Fruit fly (Drosophila melanogaster) S2 (cell line): ENCODE results near the gene Jig.

Source experiments
- CG8478 ChIP-seq: fragments of >200 bp; optimal IDR thresholded peaks from 2 replicates; lab custom pipeline; 2018
- CTCF ChIP-seq, 2 experiments: fragments of >200 bp; optimal IDR thresholded peaks; 2 replicates each; lab custom pipeline; 2018

DNA sequence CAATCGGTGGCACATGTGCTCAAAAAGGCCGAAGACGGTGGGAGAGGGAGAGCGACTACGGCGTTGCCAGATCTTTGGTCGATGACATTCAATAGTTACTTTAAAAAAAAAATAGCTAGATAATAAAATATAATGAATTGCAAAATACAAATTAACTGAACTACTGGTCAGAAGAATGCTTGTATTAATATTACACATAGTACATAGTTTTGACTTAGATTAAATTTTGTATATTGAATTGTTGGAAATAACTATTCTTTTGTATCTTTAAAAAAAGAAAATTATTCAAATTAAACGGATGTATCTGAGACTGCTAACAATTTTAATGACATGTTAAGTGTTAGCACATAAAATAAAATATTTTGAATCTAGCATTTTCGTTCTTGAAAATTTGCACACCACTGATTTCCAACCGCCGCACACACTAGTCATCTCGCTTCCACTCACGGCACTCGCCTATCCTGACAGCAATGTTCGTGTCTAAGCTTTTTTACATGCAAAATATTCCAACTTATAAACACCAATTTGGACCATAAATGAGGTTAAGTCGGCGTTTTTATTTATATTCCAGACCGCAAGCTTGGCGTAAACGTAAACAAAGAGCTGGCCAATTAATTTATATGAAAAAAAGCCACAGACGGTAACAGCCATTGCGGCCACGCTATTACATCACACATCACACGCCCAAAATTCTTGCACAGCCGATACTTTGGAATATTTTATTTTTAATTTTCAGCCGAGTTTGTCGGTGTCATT is 14.4 kb downstream of the Jig start:
- TF ChIP-seq CTCF (optimal IDR thresholded peaks at IDR 0.05; lab: Kevin White, UChicago) (no peak), CG8478 (no peak)
